Worm (Caenorhabditis elegans): ENCODE data around the gene F17C11.4.
A peak's percentile ranks its signal among the peaks of the same experiment; 100 is the strongest.

The F17C11.4 gene

DNA sequence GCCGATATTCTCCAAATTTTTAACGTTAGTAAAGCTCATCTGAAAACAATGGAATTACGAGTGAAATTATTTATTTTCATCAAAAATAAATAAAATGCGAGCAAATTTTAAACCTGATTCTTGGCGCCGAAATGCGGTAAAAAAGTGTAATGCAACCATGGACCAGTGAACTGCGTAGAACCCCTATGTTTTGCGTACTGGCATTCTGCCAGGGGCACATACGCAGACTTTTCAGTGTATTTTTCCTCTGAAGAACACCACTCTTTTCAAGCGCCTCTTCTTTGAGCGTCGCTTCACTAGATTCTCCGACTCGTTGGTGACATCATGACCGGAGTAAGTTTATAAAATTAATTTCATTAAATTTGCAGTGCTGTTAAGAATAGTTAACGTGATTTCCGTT lies 13.8 kb downstream of the F17C11.4 start, which contains the start of the genes ctf-4 and eef-1G (continued):
- TF ChIP-seq efl-3 (GFP tag; optimal IDR thresholded peaks at IDR 0.05) (no peak), F16B12.6 (tag; optimal IDR thresholded peaks at IDR 0.05) (peak; percentile 68), lin-13 (GFP tag; optimal IDR thresholded peaks at IDR 0.05) (peak; percentile 95), vab-15 (tag; optimal IDR thresholded peaks at IDR 0.05) (peak; percentile 74), skn-1 (tag; optimal IDR thresholded peaks at IDR 0.05) (peak; percentile 96), pag-3 (tag; optimal IDR thresholded peaks at IDR 0.05; ENCODE audit: borderline replicate concordance, insufficient read depth) (no peak), hpl-2 (GFP tag; optimal IDR thresholded peaks at IDR 0.05) (peak; percentile 89), nhr-85 (tag) (peak; percentile 98), sox-4 (tag; optimal IDR thresholded peaks at IDR 0.05) (peak; percentile 86), unc-98 (GFP tag; IDR thresholded peaks at IDR 0.05) (peak; percentile 72), pax-3 (tag; optimal IDR thresholded peaks at IDR 0.05) (peak; percentile 91), unc-30 (tag; optimal IDR thresholded peaks at IDR 0.05) (no peak), ets-5 (GFP tag; IDR thresholded peaks at IDR 0.05) (no peak), nhr-90 (tag; optimal IDR thresholded peaks at IDR 0.05; ENCODE audit: poor library complexity) (peak; percentile 96), lin-14 (GFP tag; optimal IDR thresholded peaks at IDR 0.05) (peak; percentile 99), elt-2 (tag; optimal IDR thresholded peaks at IDR 0.05) (peak; percentile 92), zip-4 (GFP tag; optimal IDR thresholded peaks at IDR 0.05) (peak; percentile 85), snpc-4 (tag; optimal IDR thresholded peaks at IDR 0.05) (no peak), ceh-90 (tag; optimal IDR thresholded peaks at IDR 0.05) (no peak), nhr-77 (tag; optimal IDR thresholded peaks at IDR 0.05) (peak; percentile 96), sup-37 (GFP tag; optimal IDR thresholded peaks at IDR 0.05) (peak; percentile 71), ceh-63 (GFP tag; optimal IDR thresholded peaks at IDR 0.05) (no peak), ama-1 (optimal IDR thresholded peaks at IDR 0.05) (peak; percentile 51), lin-15B (tag; optimal IDR thresholded peaks at IDR 0.05) (peak; percentile 92), ceh-82 (tag; optimal IDR thresholded peaks at IDR 0.05) (peak; percentile 88 to 98 (median 94)), unc-62 (GFP tag; optimal IDR thresholded peaks at IDR 0.05) (no peak), hlh-4 (tag; optimal IDR thresholded peaks at IDR 0.05) (no peak), xbp-1 (tag; optimal IDR thresholded peaks at IDR 0.05) (peak; percentile 96), elt-3 (tag; optimal IDR thresholded peaks at IDR 0.05) (peak in 4 of 6 experiments; percentile 30 to 96 (median 94)), irx-1 (tag; optimal IDR thresholded peaks at IDR 0.05) (peak; percentile 90), nhr-20 (tag; optimal IDR thresholded peaks at IDR 0.05) (peak; percentile 99)

ce11 chrV:10966874-10967273 lies 15.2 kb downstream of the F17C11.4 start:
- no peak for TF ChIP-seq efl-1 (optimal IDR thresholded peaks at IDR 0.05)
- TF ChIP-seq efl-1 (GFP tag; optimal IDR thresholded peaks at IDR 0.05 in 1 of 2): peak in 1 of 2 experiments; percentile 17
- TF ChIP-seq irx-1 (tag; optimal IDR thresholded peaks at IDR 0.05): no peak
- TF ChIP-seq zip-4 (GFP tag; optimal IDR thresholded peaks at IDR 0.05): no peak
- no peak for TF ChIP-seq ets-5 (GFP tag; IDR thresholded peaks at IDR 0.05)

- TF ChIP-seq efl-1 (optimal IDR thresholded peaks at IDR 0.05) (no peak), efl-1 (GFP tag; optimal IDR thresholded peaks at IDR 0.05 in 1 of 2) (peak in 1 of 2 experiments; percentile 24), snpc-4 (tag; optimal IDR thresholded peaks at IDR 0.05) (no peak), nhr-90 (tag; optimal IDR thresholded peaks at IDR 0.05; ENCODE audit: poor library complexity) (no peak), nhr-84 (tag; optimal IDR thresholded peaks at IDR 0.05) (no peak), grh-1 (GFP tag; IDR thresholded peaks at IDR 0.05) (no peak), lsy-2 (tag; optimal IDR thresholded peaks at IDR 0.05) (peak in 1 of 2 experiments; percentile 27), ets-5 (GFP tag; IDR thresholded peaks at IDR 0.05) (no peak), rnt-1 (tag; optimal IDR thresholded peaks at IDR 0.05) (no peak), C16A3.4 (tag; optimal IDR thresholded peaks at IDR 0.05) (no peak), ces-1 (GFP tag; optimal IDR thresholded peaks at IDR 0.05) (no peak), lin-13 (GFP tag; optimal IDR thresholded peaks at IDR 0.05) (no peak), aly-2 (tag; optimal IDR thresholded peaks at IDR 0.05) (no peak), alr-1 (tag; optimal IDR thresholded peaks at IDR 0.05; ENCODE audit: borderline replicate concordance) (no peak), hpl-2 (GFP tag; optimal IDR thresholded peaks at IDR 0.05) (no peak), nhr-85 (tag) (peak; percentile 4), mef-2 (tag; optimal IDR thresholded peaks at IDR 0.05) (no peak)
Observed at ce11 chrV:10967594-10968273, 16.1 kb downstream of the F17C11.4 start.
